Fruit fly (Drosophila melanogaster) whole organism, wandering third instar larva: ENCODE measurements around the gene Srp72.

Source experiments
- Mio ChIP-seq: sonication (Bioruptor generic); optimal IDR thresholded peaks from 2 replicates; lab custom pipeline; 2016; ENCODE audit warnings: missing biosample characterization, missing genetic modification characterization
- Vsx2 ChIP-seq: fragments of 200-300, 225-300 bp; sonication (Bioruptor generic); optimal IDR thresholded peaks from 2 replicates; lab custom pipeline; 2018; ENCODE audit warnings: missing biosample characterization, missing genetic modification characterization; ENCODE audit not compliant: partially characterized antibody
- foxo ChIP-seq, 2 experiments: fragments of 200-800 bp; sonication (Bioruptor generic); optimal IDR thresholded peaks; 2 replicates in 1 of 2; 3 replicates in 1 of 2; lab custom pipeline; 2016 to 2017; ENCODE audit warnings: missing biosample characterization in 2 of 2, missing genetic modification characterization in 2 of 2
- fru ChIP-seq: fragments of 200-800 bp; sonication (Bioruptor generic); optimal IDR thresholded peaks from 3 replicates; lab custom pipeline; 2016; ENCODE audit warnings: missing biosample characterization, mild to moderate bottlenecking, missing genetic modification characterization
- h ChIP-seq: fragments of 200-800 bp; sonication (Bioruptor generic); optimal IDR thresholded peaks from 3 replicates; lab custom pipeline; 2016; ENCODE audit warnings: missing biosample characterization, mild to moderate bottlenecking, missing genetic modification characterization
- psq ChIP-seq: fragments of 200-800 bp; sonication (Bioruptor generic); optimal IDR thresholded peaks from 3 replicates; lab custom pipeline; 2017; ENCODE audit warnings: missing biosample characterization, mild to moderate bottlenecking, missing genetic modification characterization, moderate library complexity

dm6 chr3R:20596337-20596962 is 7.9 kb downstream of the Srp72 start:
- TF ChIP-seq foxo (GFP tag; optimal IDR thresholded peaks at IDR 0.05; lab: Kevin White, UChicago) = no peak
- no peak for TF ChIP-seq Vsx2 (GFP tag; lab: Kevin White, UChicago)
- TF ChIP-seq fru (GFP tag; lab: Kevin White, UChicago) = no peak
- no peak for TF ChIP-seq Mio (GFP tag; lab: Kevin White, UChicago)
- no peak for TF ChIP-seq h (GFP tag; lab: Kevin White, UChicago)
- no peak for TF ChIP-seq psq (GFP tag; lab: Kevin White, UChicago)
